Worm (Caenorhabditis elegans) whole organism, L3 larva: ENCODE results near the gene W09C2.9.

ENCODE experiments used
- R02D3.7 ChIP-seq: fragments of 150-350 bp; optimal IDR thresholded peaks from 2 replicates; lab custom pipeline; 2014; ENCODE audit warnings: missing biosample characterization, missing genetic modification characterization
- ZK546.5 ChIP-seq: sonication (generic microtip); optimal IDR thresholded peaks from 2 replicates; lab custom pipeline; 2017; ENCODE audit warnings: missing biosample characterization, missing genetic modification characterization
- aly-2 ChIP-seq: fragments of 150-350 bp; optimal IDR thresholded peaks from 2 replicates; lab custom pipeline; 2014; ENCODE audit warnings: missing biosample characterization, missing genetic modification characterization
- ama-1 ChIP-seq: fragments of 150-350 bp; optimal IDR thresholded peaks from 2 replicates; lab custom pipeline; 2018
- ceh-28 ChIP-seq: fragments of 150-350 bp; optimal IDR thresholded peaks from 2 replicates; lab custom pipeline; 2014; ENCODE audit warnings: missing biosample characterization, missing genetic modification reagents, missing genetic modification characterization
- ceh-82 ChIP-seq: fragments of 150-350 bp; optimal IDR thresholded peaks from 2 replicates; lab custom pipeline; 2014; ENCODE audit warnings: missing biosample characterization, missing genetic modification characterization
- daf-12 ChIP-seq: fragments of 150-350 bp; optimal IDR thresholded peaks from 2 replicates; lab custom pipeline; 2014; ENCODE audit warnings: missing biosample characterization, missing genetic modification reagents, missing genetic modification characterization
- egl-27 ChIP-seq: sonication (generic microtip); optimal IDR thresholded peaks from 4 replicates; lab custom pipeline; 2017; ENCODE audit warnings: missing biosample characterization, missing genetic modification reagents, missing genetic modification characterization
- egl-5 ChIP-seq: fragments of 150-350 bp; optimal IDR thresholded peaks from 2 replicates; lab custom pipeline; 2017; ENCODE audit warnings: missing biosample characterization, missing genetic modification reagents, missing genetic modification characterization, inconsistent platforms
- elt-1 ChIP-seq: fragments of 150-350 bp; optimal IDR thresholded peaks from 2 replicates; lab custom pipeline; 2014; ENCODE audit warnings: missing biosample characterization, missing genetic modification characterization
- elt-3 ChIP-seq, 3 experiments: fragments of 150-350 bp in 1 of 3; sonication (generic microtip) in 2 of 3; optimal IDR thresholded peaks; 2 replicates in 2 of 3; 4 replicates in 1 of 3; lab custom pipeline; 2014 to 2017; ENCODE audit warnings: missing biosample characterization in 3 of 3, missing genetic modification characterization in 3 of 3
- fkh-10 ChIP-seq: sonication (generic microtip); optimal IDR thresholded peaks from 2 replicates; lab custom pipeline; 2017; ENCODE audit warnings: missing biosample characterization, missing genetic modification reagents, missing genetic modification characterization
- fkh-2 ChIP-seq: fragments of 150-350 bp; optimal IDR thresholded peaks from 2 replicates; lab custom pipeline; 2014; ENCODE audit warnings: missing biosample characterization, missing genetic modification reagents, missing genetic modification characterization
- lsy-12 ChIP-seq: sonication (generic microtip); optimal IDR thresholded peaks from 2 replicates; lab custom pipeline; 2016; ENCODE audit warnings: mild to moderate bottlenecking, missing genetic modification characterization, missing compliant biosample characterization
- mdl-1 ChIP-seq: fragments of 150-350 bp; optimal IDR thresholded peaks from 2 replicates; lab custom pipeline; 2014; ENCODE audit warnings: missing biosample characterization, missing genetic modification characterization
- nhr-12 ChIP-seq: fragments of 150-350 bp; optimal IDR thresholded peaks from 2 replicates; lab custom pipeline; 2014; ENCODE audit warnings: missing biosample characterization, missing genetic modification characterization
- nhr-28 ChIP-seq: fragments of 150-350 bp; optimal IDR thresholded peaks from 2 replicates; lab custom pipeline; 2014; ENCODE audit warnings: missing biosample characterization, missing genetic modification characterization
- sea-2 ChIP-seq: fragments of 150-350 bp; sonication (generic microtip); optimal IDR thresholded peaks from 4 replicates; lab custom pipeline; 2014; ENCODE audit warnings: missing biosample characterization, missing genetic modification reagents, missing genetic modification characterization
- snpc-4 ChIP-seq: fragments of 150-350 bp; optimal IDR thresholded peaks from 2 replicates; lab custom pipeline; 2014; ENCODE audit warnings: missing biosample characterization, missing genetic modification characterization

W09C2.9 gene

ce11 chrIV:9588784-9589457 lies 34.2 kb downstream of the W09C2.9 start, which contains the start of gene trcs-1:
Gene trcs-1 (minus strand): TSS chrIV:9588834.
- TF ChIP-seq ama-1 (lab: Kevin White, UChicago) (no peak), fkh-10 (GFP tag; lab: Kevin White, UChicago) (no peak), elt-1 (tag; lab: Kevin White, UChicago) (no peak), nhr-28 (tag; lab: Kevin White, UChicago) (no peak), egl-27 (tag; lab: Kevin White, UChicago) (no peak), daf-12 (tag; lab: Kevin White, UChicago) (no peak), elt-3 (tag; optimal IDR thresholded peaks at IDR 0.05; lab: Kevin White, UChicago) (no peak), ZK546.5 (tag; lab: Kevin White, UChicago) (no peak), fkh-2 (tag; lab: Kevin White, UChicago) (no peak), nhr-12 (tag; lab: Kevin White, UChicago) (no peak), sea-2 (GFP tag; lab: Kevin White, UChicago) (no peak), aly-2 (no peak), ceh-28 (tag; lab: Kevin White, UChicago) (no peak), mdl-1 (no peak)

- TF ChIP-seq nhr-28 (tag; lab: Kevin White, UChicago) = no peak
- TF ChIP-seq ceh-82 (tag; lab: Kevin White, UChicago) = no peak
- TF ChIP-seq egl-5 (tag; lab: Kevin White, UChicago) = no peak
- TF ChIP-seq ZK546.5 (tag; lab: Kevin White, UChicago) = no peak
- TF ChIP-seq R02D3.7 (tag; lab: Kevin White, UChicago) = no peak
Observed at ce11 chrIV:9584352-9584751, 38.8 kb downstream of the W09C2.9 start.

ce11 chrIV:9580021-9580420 lies 43.1 kb downstream of the W09C2.9 start, which contains the start of gene npr-2:
Gene npr-2 (minus strand): TSS chrIV:9580121.
- TF ChIP-seq lsy-12 (tag; lab: Kevin White, UChicago) = no peak
- TF ChIP-seq egl-27 (tag; lab: Kevin White, UChicago) = no peak
- no peak for TF ChIP-seq ama-1 (lab: Kevin White, UChicago)
- no peak for TF ChIP-seq snpc-4 (tag; lab: Kevin White, UChicago)
- no peak for TF ChIP-seq ZK546.5 (tag; lab: Kevin White, UChicago)
